Fruit fly (Drosophila melanogaster) whole organism, adult: ENCODE measurements around the gene TTLL3A.

Experiments
- CG11617 ChIP-seq: fragments of 200-800 bp; sonication (Bioruptor generic); optimal IDR thresholded peaks from 2 replicates; lab custom pipeline; 2017; ENCODE audit warnings: mild to moderate bottlenecking, missing biosample characterization, missing genetic modification reagents, missing genetic modification characterization
- Clk ChIP-seq: fragments of 200-800 bp; sonication (Bioruptor generic); optimal IDR thresholded peaks from 2 replicates; lab custom pipeline; 2017; ENCODE audit warnings: missing biosample characterization, missing genetic modification characterization
- bab1 ChIP-seq: fragments of 200-800 bp; sonication (Bioruptor generic); optimal IDR thresholded peaks from 3 replicates; lab custom pipeline; 2019; ENCODE audit warnings: missing biosample characterization, mild to moderate bottlenecking, missing genetic modification characterization, moderate library complexity

DNA sequence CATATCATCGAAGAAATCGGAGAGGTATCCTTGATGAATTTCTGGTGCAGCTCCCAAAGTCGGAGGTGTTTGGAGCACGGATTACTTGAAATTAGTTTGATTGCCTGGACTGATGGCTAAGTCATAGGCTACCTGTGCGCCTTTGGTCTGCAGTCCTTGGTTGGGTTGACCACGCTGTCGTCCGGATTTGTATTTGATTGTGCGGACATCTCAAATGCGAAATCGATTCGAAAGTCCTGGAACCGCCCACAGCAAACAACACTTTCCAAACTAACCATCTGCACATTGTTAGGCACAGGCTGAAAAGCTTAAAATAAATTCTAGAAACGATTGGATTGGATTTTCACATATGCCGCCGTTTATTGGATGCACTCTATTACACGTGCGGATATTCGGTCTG, 19.5 kb upstream of the TTLL3A start, which contains the start of gene CG11322:
- no peak for TF ChIP-seq bab1 (GFP tag; lab: Kevin White, UChicago)
- TF ChIP-seq Clk: no peak
- TF ChIP-seq CG11617 (GFP tag; lab: Kevin White, UChicago): no peak
